Worm (Caenorhabditis elegans) whole organism, late embryonic: ENCODE data around the gene Y54G2A.48.
A peak's percentile ranks its signal among the peaks of the same experiment; 100 is the strongest.
"Not testable (repeated sequence)": the region's sequence is repeated elsewhere in the genome, so short reads cannot be mapped to it uniquely, and the experiment has no call there.

Experiments
- C08G9.2 ChIP-seq: sonication (generic microtip); optimal IDR thresholded peaks from 2 replicates; lab custom pipeline; 2016; ENCODE audit warnings: mild to moderate bottlenecking, missing genetic modification characterization, moderate library complexity, missing compliant biosample characterization
- F13H6.1 ChIP-seq: sonication (generic microtip); optimal IDR thresholded peaks from 2 replicates; lab custom pipeline; 2016; ENCODE audit warnings: missing genetic modification characterization, missing compliant biosample characterization
- K02D7.2 ChIP-seq: sonication (generic microtip); optimal IDR thresholded peaks from 2 replicates; lab custom pipeline; 2017; ENCODE audit warnings: mild to moderate bottlenecking, missing genetic modification characterization, missing compliant biosample characterization
- T23F11.4 ChIP-seq: fragments of 200-800 bp; sonication (Bioruptor generic); optimal IDR thresholded peaks from 2 replicates; lab custom pipeline; 2018; ENCODE audit warnings: mild to moderate bottlenecking, missing genetic modification characterization, missing compliant biosample characterization
- ceh-14 ChIP-seq: sonication (generic microtip); optimal IDR thresholded peaks from 2 replicates; lab custom pipeline; 2016; ENCODE audit warnings: missing genotype, missing genetic modification characterization, missing compliant biosample characterization
- ceh-22 ChIP-seq: sonication (generic microtip); optimal IDR thresholded peaks from 2 replicates; lab custom pipeline; 2017; ENCODE audit warnings: missing biosample characterization, missing genetic modification characterization
- ceh-30 ChIP-seq: fragments of 150-350 bp; optimal IDR thresholded peaks from 2 replicates; lab custom pipeline; 2014; ENCODE audit warnings: missing biosample characterization, missing genetic modification characterization
- ceh-34 ChIP-seq: sonication (generic microtip); optimal IDR thresholded peaks from 2 replicates; lab custom pipeline; 2016; ENCODE audit warnings: mild to moderate bottlenecking, missing genetic modification characterization, missing compliant biosample characterization
- ceh-48 ChIP-seq: sonication (generic microtip); optimal IDR thresholded peaks from 2 replicates; lab custom pipeline; 2016; ENCODE audit warnings: missing genetic modification characterization, inconsistent platforms, missing compliant biosample characterization
- ceh-9 ChIP-seq: sonication (generic microtip); optimal IDR thresholded peaks from 2 replicates; lab custom pipeline; 2016; ENCODE audit warnings: mild to moderate bottlenecking, missing genetic modification characterization, inconsistent platforms, missing compliant biosample characterization
- dmd-4 ChIP-seq: sonication (generic microtip); optimal IDR thresholded peaks from 2 replicates; lab custom pipeline; 2016; ENCODE audit warnings: borderline replicate concordance, missing genetic modification characterization, missing compliant biosample characterization
- elt-2 ChIP-seq: sonication (generic microtip); optimal IDR thresholded peaks from 2 replicates; lab custom pipeline; 2016; ENCODE audit warnings: missing genetic modification reagents, missing genetic modification characterization, missing compliant biosample characterization
- fkh-10 ChIP-seq: fragments of 150-350 bp; optimal IDR thresholded peaks from 2 replicates; lab custom pipeline; 2014; ENCODE audit warnings: missing biosample characterization, missing genetic modification reagents, missing genetic modification characterization
- fkh-6 ChIP-seq: sonication (generic microtip); optimal IDR thresholded peaks from 2 replicates; lab custom pipeline; 2016; ENCODE audit warnings: missing genetic modification characterization, missing compliant biosample characterization
- hlh-13 ChIP-seq: fragments of 200-800 bp; sonication (Bioruptor generic); optimal IDR thresholded peaks from 2 replicates; lab custom pipeline; 2018; ENCODE audit warnings: mild to moderate bottlenecking, missing genetic modification characterization, missing compliant biosample characterization
- lim-6 ChIP-seq: sonication (generic microtip); optimal IDR thresholded peaks from 2 replicates; lab custom pipeline; 2016; ENCODE audit warnings: missing genetic modification characterization, missing compliant biosample characterization
- lin-11 ChIP-seq: fragments of 200-800 bp; sonication (Bioruptor generic); optimal IDR thresholded peaks from 2 replicates; lab custom pipeline; 2018; ENCODE audit warnings: mild to moderate bottlenecking, missing genetic modification characterization, missing compliant biosample characterization
- madf-2 ChIP-seq: sonication (generic microtip); optimal IDR thresholded peaks from 2 replicates; lab custom pipeline; 2017; ENCODE audit warnings: missing genetic modification characterization, missing compliant biosample characterization
- mec-3 ChIP-seq: sonication (generic microtip); optimal IDR thresholded peaks from 2 replicates; lab custom pipeline; 2016; ENCODE audit warnings: borderline replicate concordance, missing genetic modification characterization, missing compliant biosample characterization
- nfya-1 ChIP-seq: sonication (generic microtip); optimal IDR thresholded peaks from 2 replicates; lab custom pipeline; 2017; ENCODE audit warnings: missing genetic modification characterization, mild to moderate bottlenecking, missing compliant biosample characterization, antibody characterized with exemption, moderate library complexity
- nhr-232 ChIP-seq: sonication (generic microtip); optimal IDR thresholded peaks from 2 replicates; lab custom pipeline; 2016; ENCODE audit warnings: missing genetic modification characterization, missing compliant biosample characterization
- pha-4 ChIP-seq: fragments of 150-350 bp; optimal IDR thresholded peaks from 2 replicates; lab custom pipeline; 2018; ENCODE audit warnings: missing biosample characterization, missing genetic modification reagents, missing genetic modification characterization
- pqm-1 ChIP-seq: sonication (generic microtip); optimal IDR thresholded peaks from 2 replicates; lab custom pipeline; 2016; ENCODE audit warnings: missing genetic modification characterization, missing compliant biosample characterization
- pros-1 ChIP-seq: fragments of 150-350 bp; optimal IDR thresholded peaks from 2 replicates; lab custom pipeline; 2014; ENCODE audit warnings: missing biosample characterization, missing genetic modification reagents, missing genetic modification characterization
- ref-2 ChIP-seq: sonication (generic microtip); optimal IDR thresholded peaks from 2 replicates; lab custom pipeline; 2016; ENCODE audit warnings: missing genetic modification characterization, missing compliant biosample characterization
- sox-4 ChIP-seq: sonication (generic microtip); optimal IDR thresholded peaks from 2 replicates; lab custom pipeline; 2017; ENCODE audit warnings: mild to moderate bottlenecking, missing genetic modification characterization, inconsistent platforms, missing compliant biosample characterization
- unc-42 ChIP-seq: sonication (generic microtip); optimal IDR thresholded peaks from 2 replicates; lab custom pipeline; 2016; ENCODE audit warnings: missing genotype, missing genetic modification characterization, missing compliant biosample characterization
- unc-55 ChIP-seq: sonication (generic microtip); optimal IDR thresholded peaks from 2 replicates; lab custom pipeline; 2017; ENCODE audit warnings: missing biosample characterization, missing genetic modification reagents, missing genetic modification characterization
- unc-86 ChIP-seq: sonication (generic microtip); optimal IDR thresholded peaks from 2 replicates; lab custom pipeline; 2016; ENCODE audit warnings: missing genetic modification characterization, missing compliant biosample characterization
- zip-5 ChIP-seq: sonication (generic microtip); optimal IDR thresholded peaks from 2 replicates; lab custom pipeline; 2016; ENCODE audit warnings: missing genetic modification characterization, missing compliant biosample characterization
- ztf-16 ChIP-seq: sonication (generic microtip); optimal IDR thresholded peaks from 2 replicates; lab custom pipeline; 2017; ENCODE audit warnings: missing genetic modification characterization, missing compliant biosample characterization

The Y54G2A.48 gene

DNA sequence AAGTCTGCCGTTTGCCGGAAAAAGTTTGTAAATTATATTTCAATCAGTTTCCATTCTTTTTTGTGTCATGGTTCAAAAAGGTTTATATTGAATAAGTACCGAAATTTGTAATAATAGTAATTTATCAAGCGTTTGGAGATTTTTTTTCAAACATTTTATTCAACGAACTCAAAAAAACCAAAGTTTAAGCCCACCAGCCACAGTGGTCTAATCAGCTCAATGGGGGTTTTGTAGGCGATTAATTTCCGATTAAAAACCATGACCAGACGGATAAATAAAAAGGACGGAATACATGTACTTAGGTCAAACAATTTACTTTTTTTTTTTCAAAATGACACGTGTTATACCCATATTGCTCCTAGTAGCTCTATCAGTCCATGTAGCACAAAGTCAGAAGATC lies 33.1 kb downstream of the Y54G2A.48 start, which contains the start of gene Y54G2A.10:
TSS of gene Y54G2A.10 (plus strand) at position 301 of the 400 bp plus-strand sequence.
- TF ChIP-seq ceh-9, result no peak
- TF ChIP-seq mec-3, result no peak
- TF ChIP-seq madf-2 (tag; lab: Kevin White, UChicago), result no peak
- no peak for TF ChIP-seq lin-11 (tag; lab: Kevin White, UChicago)
- TF ChIP-seq pha-4, result no peak
- no peak for TF ChIP-seq pros-1 (tag; lab: Kevin White, UChicago)
- TF ChIP-seq ref-2 (tag; lab: Kevin White, UChicago), result no peak
- TF ChIP-seq F13H6.1 (tag; lab: Kevin White, UChicago), result no peak
- TF ChIP-seq ceh-34, result no peak
- no peak for TF ChIP-seq nhr-232
- TF ChIP-seq ceh-22 (tag; lab: Kevin White, UChicago), result no peak
- no peak for TF ChIP-seq sox-4 (tag; lab: Kevin White, UChicago)
- TF ChIP-seq ceh-48, result no peak
- TF ChIP-seq ceh-14 (tag; lab: Kevin White, UChicago), result no peak
- no peak for TF ChIP-seq fkh-6 (tag; lab: Kevin White, UChicago)
- TF ChIP-seq pqm-1 (tag; lab: Kevin White, UChicago), result no peak
- no peak for TF ChIP-seq ceh-30 (tag; lab: Kevin White, UChicago)

DNA sequence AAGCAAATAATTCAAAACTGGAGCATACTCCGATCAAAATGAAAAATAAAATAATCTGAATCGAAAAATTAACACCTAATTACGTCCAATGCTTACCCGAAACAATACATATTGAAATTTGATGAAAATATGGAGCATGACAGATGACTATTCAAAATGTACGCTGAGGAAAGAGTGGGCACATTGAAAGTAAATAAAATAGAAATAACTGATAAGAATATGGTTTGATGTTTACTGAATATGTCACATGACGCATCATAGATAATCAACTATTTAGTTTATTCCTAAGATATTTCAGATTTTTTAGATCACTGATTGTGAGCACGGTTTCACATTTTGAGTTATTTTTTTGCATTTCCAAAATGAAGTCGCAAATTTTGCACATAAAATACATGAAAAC lies 34.1 kb downstream of the Y54G2A.48 start, which contains the start of gene Y54G2A.52:
TSS of gene Y54G2A.52 (minus strand) at position 348 of the 400 bp plus-strand sequence.
- TF ChIP-seq zip-5 (tag; lab: Kevin White, UChicago), result no peak
- peak; percentile 14 for TF ChIP-seq elt-2 (tag; lab: Kevin White, UChicago)

DNA sequence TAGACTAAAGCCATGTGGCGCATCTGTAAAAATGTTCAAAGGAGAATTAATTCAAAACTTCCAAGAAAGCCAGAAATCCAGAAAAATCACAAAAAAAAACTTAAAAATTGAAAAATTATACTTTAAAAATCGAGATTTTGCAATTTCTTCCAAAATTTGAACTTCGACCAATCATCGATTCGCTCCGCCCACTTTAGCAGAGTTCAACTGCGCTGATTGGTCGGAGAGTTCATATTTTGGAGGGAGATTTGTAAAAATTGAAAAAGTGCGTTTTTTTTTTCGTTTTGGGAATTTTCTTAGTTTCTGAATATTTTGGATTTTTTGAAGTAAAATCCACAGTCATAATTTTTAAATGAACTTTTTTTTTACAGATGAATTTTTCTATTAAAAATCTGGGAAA lies 38.5 kb downstream of the Y54G2A.48 start:
- TF ChIP-seq nfya-1 (tag; lab: Kevin White, UChicago), result peak; percentile 72
- no peak for TF ChIP-seq C08G9.2 (tag; lab: Kevin White, UChicago)

DNA sequence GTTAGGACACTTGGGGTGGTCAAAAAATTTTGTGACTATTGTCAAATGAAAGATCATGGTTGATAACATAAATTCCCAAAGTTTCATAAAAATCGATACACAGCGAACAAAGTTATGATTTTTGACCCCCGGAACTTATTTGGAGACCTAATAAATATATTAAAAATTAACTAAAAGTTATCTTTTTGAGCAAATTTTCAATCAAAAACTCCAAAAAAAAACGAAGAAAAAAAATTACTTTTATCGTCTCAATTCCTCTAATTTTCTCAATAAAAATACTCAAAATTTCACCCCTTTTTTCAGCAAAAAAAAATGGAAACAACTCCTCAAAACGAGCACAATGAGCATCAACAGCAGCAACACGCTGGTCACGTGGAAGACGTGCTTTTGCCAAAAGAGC lies 44.1 kb downstream of the Y54G2A.48 start, which contains the start of gene atln-1:
TSS of gene atln-1 (plus strand) at position 301 of the 400 bp plus-strand sequence.
- not testable (repeated sequence) for TF ChIP-seq lim-6; T23F11.4 (GFP tag; lab: Kevin White, UChicago); unc-86
- TF ChIP-seq, all 69 proteins: peak for 0; not testable (repeated sequence) for 69

DNA sequence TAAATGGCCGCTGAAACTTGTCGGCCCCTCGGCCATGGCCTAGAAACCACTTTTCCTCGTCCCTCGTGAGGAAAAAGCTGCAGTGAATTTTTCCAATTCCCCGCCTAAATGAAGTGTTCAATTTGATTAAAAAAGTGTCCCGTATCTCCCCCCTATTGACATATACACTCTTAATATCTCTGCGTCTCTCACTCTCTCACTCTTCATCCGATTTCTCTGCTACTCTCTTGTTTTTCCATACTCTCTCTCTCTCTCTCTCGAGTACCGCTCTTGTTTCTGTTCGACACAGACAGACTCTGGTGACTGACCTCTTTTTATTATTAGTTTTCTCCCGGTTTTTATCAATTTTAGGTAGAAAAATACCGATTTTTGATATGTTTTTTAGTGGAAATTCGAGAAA lies 47.4 kb downstream of the Y54G2A.48 start:
- TF ChIP-seq ceh-30 (tag; lab: Kevin White, UChicago) (no peak), ceh-34 (no peak), ztf-16 (no peak), nfya-1 (tag; lab: Kevin White, UChicago) (peak; percentile 44), fkh-10 (GFP tag; lab: Kevin White, UChicago) (no peak), unc-42 (tag; lab: Kevin White, UChicago) (peak; percentile 71), dmd-4 (no peak), unc-55 (GFP tag; lab: Kevin White, UChicago) (peak; percentile 14), ceh-14 (tag; lab: Kevin White, UChicago) (no peak), lin-11 (tag; lab: Kevin White, UChicago) (no peak), K02D7.2 (no peak), pros-1 (tag; lab: Kevin White, UChicago) (no peak)

DNA sequence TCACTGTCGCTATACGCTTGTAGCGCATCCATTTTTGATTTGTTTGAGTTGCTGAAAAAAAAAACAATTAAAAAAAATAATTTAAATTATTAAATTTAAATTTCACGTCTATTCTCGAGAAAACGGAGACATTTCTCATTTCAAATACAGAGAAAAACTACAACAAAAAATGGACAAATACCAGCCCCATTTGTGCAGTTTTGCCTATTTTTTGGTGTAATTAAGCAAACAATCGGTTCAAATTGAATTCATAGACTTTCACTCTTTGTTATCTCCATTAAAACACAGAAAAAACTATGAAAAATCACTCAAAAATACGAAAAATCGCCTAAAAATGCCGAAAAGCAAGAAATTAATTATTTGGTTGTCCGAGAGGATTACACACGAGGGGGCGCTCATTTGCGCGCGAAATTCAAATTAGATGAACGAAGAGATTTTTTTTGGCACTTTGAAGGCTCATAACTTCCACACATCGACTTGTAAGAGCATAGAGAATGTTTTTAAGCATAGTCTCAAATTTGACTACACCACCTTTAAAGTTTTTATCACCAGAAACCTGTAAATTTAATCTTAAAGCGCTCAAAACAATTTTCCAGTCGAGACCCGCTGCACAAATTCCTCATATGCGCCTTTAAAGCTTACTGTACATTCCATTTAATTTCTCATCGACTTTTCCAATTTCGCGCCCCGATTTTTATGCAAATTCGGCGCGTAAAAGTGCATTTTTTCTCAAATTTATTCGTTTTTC lies 49.5 kb downstream of the Y54G2A.48 start, which contains the start of gene Y54G2A.12:
TSS of gene Y54G2A.12 (minus strand) at position 51 of the 748 bp plus-strand sequence.
- TF ChIP-seq hlh-13 (GFP tag; lab: Kevin White, UChicago), result no peak
